Worm (Caenorhabditis elegans): ENCODE measurements around the gene F35C11.7.
A peak's percentile ranks its signal among the peaks of the same experiment; 100 is the strongest.

Gene F35C11.7

DNA sequence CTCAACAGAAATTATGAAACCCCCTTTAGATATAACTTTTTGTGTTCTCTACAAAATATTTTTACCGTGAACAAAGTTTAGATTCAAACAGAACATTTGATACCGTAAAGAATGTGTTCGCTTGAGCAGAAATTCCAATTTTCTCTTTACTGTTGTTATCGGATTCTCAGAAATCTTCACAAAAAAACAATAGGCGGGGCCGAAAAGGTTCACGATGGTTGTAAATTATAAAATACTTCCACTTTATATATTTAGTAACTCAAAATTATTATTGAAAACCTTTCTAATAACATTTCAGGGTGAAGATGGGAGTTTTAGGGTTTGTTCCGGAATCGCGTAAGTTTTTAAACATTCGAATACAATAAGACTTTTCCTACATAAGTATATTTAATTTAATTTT lies 18.0 kb upstream of the F35C11.7 start, which contains the start of gene nlp-5:
Gene nlp-5, plus strand, starts transcription at position 301 of the 400 bp plus-strand sequence.
- no peak for TF ChIP-seq ztf-1 (GFP tag; conservative IDR thresholded peaks at IDR 0.05)

DNA sequence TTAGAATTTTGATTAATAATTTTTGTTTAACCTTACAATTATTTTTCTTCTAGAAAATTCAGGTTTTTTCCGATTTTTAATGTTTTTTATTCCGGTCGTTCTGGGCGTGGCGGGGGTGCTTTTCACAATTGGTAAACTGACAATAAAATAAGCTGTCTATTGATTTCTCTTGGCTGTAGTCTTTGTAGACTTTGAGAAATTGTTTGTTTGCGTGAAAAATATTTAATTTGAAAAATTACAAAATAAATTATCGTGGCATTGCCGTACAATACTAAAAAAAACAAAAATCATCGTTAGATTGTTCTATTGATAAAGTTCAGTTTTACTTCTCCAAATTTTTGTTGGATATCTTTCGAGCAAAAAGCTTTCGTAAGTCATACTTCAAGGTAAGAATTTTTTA lies 9.6 kb upstream of the F35C11.7 start, which contains the start of gene F35C11.3:
Gene F35C11.3, plus strand, starts transcription at position 301 of the 400 bp plus-strand sequence.
- no peak for TF ChIP-seq lin-39 (tag; optimal IDR thresholded peaks at IDR 0.05)
- no peak for TF ChIP-seq aly-2 (tag; optimal IDR thresholded peaks at IDR 0.05)
- TF ChIP-seq nhr-25 (tag; optimal IDR thresholded peaks at IDR 0.05): no peak
- TF ChIP-seq alr-1 (tag; optimal IDR thresholded peaks at IDR 0.05): no peak
- no peak for TF ChIP-seq R02D3.7 (tag; optimal IDR thresholded peaks at IDR 0.05)
- no peak for TF ChIP-seq ztf-4 (tag; optimal IDR thresholded peaks at IDR 0.05)
- no peak for TF ChIP-seq nhr-23 (tag; optimal IDR thresholded peaks at IDR 0.05)
- TF ChIP-seq crh-2 (tag; optimal IDR thresholded peaks at IDR 0.05): no peak
- no peak for TF ChIP-seq nhr-11 (tag; optimal IDR thresholded peaks at IDR 0.05)
- no peak for TF ChIP-seq gmeb-1 (tag; optimal IDR thresholded peaks at IDR 0.05)
- no peak for TF ChIP-seq blmp-1 (tag; optimal IDR thresholded peaks at IDR 0.05; ENCODE audit: insufficient read depth)
- TF ChIP-seq snpc-4 (tag; optimal IDR thresholded peaks at IDR 0.05): no peak
- no peak for TF ChIP-seq fos-1 (tag; optimal IDR thresholded peaks at IDR 0.05)
- TF ChIP-seq sem-4 (tag; optimal IDR thresholded peaks at IDR 0.05): no peak
- no peak for TF ChIP-seq Y55F3AM.14 (GFP tag; optimal IDR thresholded peaks at IDR 0.05)
- TF ChIP-seq lin-11 (tag; optimal IDR thresholded peaks at IDR 0.05): no peak
- no peak for TF ChIP-seq zag-1 (tag; optimal IDR thresholded peaks at IDR 0.05)
- no peak for TF ChIP-seq peb-1 (tag; optimal IDR thresholded peaks at IDR 0.05)

DNA sequence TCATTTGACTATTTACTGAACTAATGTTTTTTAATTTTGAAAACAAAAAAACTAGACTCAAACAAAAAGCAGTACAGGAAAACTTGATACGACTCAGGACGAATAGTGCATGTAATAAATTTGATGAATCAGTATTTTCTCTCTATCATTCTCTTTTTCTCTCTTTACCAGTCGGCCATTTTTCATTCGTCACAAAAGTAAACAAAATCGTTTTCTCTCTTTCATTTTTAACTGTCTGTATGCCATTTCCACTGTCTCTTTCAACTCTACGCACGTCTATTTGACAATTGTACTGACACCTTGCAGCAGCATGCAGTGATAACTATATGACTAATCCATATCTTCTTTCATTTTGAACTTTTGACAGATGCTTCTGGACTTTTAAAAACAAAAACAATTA lies 7.4 kb upstream of the F35C11.7 start, which contains the start of the genes F35C11.2 and F35C11.4:
Gene F35C11.2, minus strand, starts transcription at position 90 of the 400 bp plus-strand sequence.
Gene F35C11.4, plus strand, starts transcription at position 260 of the 400 bp plus-strand sequence.
- TF ChIP-seq sma-3 (GFP tag; optimal IDR thresholded peaks at IDR 0.05) (peak; percentile 31), ama-1 (optimal IDR thresholded peaks at IDR 0.05) (no peak), gmeb-1 (tag; optimal IDR thresholded peaks at IDR 0.05) (peak; percentile 37), R02D3.7 (tag; optimal IDR thresholded peaks at IDR 0.05) (no peak), fos-1 (tag; optimal IDR thresholded peaks at IDR 0.05) (peak; percentile 98), nhr-11 (tag; optimal IDR thresholded peaks at IDR 0.05) (no peak), nhr-129 (tag; optimal IDR thresholded peaks at IDR 0.05) (peak; percentile 2)

DNA sequence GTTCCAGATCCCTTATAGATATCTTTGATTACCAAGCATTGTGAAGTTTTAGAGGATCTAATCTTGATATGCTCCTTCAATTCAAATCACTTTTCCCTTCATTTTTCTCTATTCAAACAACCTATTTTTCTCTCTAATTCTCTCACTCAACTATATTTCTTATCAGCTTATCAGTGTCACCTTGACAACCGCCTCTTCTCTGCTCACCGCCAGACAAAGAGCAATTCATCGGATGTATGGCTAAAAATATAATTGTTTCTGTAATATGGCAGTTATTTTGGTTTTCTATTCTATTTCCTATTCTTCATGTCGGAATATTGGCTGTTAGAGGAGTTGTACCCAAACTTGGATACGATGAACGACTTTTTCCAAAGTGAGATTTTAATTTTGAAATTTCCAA lies 6.4 kb upstream of the F35C11.7 start:
- TF ChIP-seq egl-27 (tag; optimal IDR thresholded peaks at IDR 0.05) (no peak), fos-1 (tag; optimal IDR thresholded peaks at IDR 0.05) (peak; percentile 20), sma-3 (GFP tag; optimal IDR thresholded peaks at IDR 0.05) (no peak)

DNA sequence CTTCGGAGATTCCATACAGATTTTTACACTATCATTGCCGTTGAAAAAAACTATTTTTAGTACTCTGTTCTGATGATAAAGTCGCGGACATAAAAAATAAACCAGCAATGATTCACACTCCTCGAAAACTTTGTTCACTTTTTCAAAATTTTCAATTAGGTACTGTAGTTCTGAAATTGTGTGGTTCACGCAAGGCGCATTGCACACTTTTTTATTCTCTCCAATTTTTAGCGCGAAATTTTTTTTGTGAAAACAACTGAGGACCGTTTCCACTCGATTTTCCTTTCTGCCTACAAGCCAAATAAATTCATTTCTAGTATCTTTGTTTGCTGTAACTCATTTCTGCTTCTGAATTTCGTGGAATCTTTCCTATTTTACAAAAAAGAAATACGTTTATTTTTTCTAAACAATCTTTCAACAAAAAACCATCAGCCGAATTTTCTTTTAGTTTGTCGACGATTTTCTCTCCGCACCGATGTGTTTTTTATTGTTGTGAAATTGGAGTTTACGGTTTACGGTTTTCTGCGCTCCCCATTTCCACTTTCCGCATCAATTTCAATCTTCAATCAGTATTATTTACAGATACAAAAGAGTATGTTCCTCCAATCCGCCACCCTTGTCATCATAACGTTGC lies 2.8 kb upstream of the F35C11.7 start, which contains the start of gene F35C11.5:
Gene F35C11.5, plus strand, starts transcription at position 584 of the 634 bp plus-strand sequence.
- no peak for TF ChIP-seq zag-1 (tag; optimal IDR thresholded peaks at IDR 0.05)
- TF ChIP-seq unc-62 (GFP tag; optimal IDR thresholded peaks at IDR 0.05): no peak
- TF ChIP-seq aly-2 (tag; optimal IDR thresholded peaks at IDR 0.05): no peak
- no peak for TF ChIP-seq nhr-6 (tag; optimal IDR thresholded peaks at IDR 0.05)
- TF ChIP-seq nhr-77 (tag; optimal IDR thresholded peaks at IDR 0.05): no peak
- no peak for TF ChIP-seq nhr-237 (tag; optimal IDR thresholded peaks at IDR 0.05)
- TF ChIP-seq nhr-25 (tag; optimal IDR thresholded peaks at IDR 0.05): no peak
- TF ChIP-seq nhr-12 (tag; optimal IDR thresholded peaks at IDR 0.05): no peak
- TF ChIP-seq nhr-11 (tag; optimal IDR thresholded peaks at IDR 0.05): no peak
- no peak for TF ChIP-seq nhr-129 (tag; optimal IDR thresholded peaks at IDR 0.05)
- TF ChIP-seq fos-1 (tag; optimal IDR thresholded peaks at IDR 0.05): no peak
- TF ChIP-seq ZK546.5 (tag; optimal IDR thresholded peaks at IDR 0.05): no peak
- TF ChIP-seq nhr-21 (tag; optimal IDR thresholded peaks at IDR 0.05): no peak
- no peak for TF ChIP-seq lin-13 (GFP tag; optimal IDR thresholded peaks at IDR 0.05)
- no peak for TF ChIP-seq Y55F3AM.14 (GFP tag; optimal IDR thresholded peaks at IDR 0.05)
- TF ChIP-seq blmp-1 (tag; optimal IDR thresholded peaks at IDR 0.05; ENCODE audit: insufficient read depth): no peak

DNA sequence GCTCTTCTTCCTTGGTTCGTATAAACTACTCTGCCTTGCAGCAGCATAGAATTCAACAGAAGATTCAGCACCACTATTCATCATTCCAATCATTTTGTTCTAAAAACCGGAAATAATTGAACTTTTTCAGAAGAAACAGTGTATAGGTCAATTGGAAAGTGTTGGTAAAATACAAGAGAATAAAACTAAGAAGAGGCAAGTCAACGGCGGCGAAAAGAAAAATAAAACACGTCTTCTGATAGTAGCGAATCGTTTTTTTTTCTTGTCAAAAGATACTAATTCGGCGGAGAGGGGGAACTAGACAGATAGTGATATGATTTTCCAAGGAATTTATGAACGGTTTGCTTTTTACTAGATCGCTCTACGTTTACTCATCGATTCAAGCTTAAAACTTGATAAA lies 2.9 kb downstream of the F35C11.7 start, which contains the start of gene F35C11.6:
Gene F35C11.6, minus strand, starts transcription at position 101 of the 400 bp plus-strand sequence.
- no peak for TF ChIP-seq lin-13 (GFP tag; optimal IDR thresholded peaks at IDR 0.05)
- no peak for TF ChIP-seq nhr-21 (tag; optimal IDR thresholded peaks at IDR 0.05)
- no peak for TF ChIP-seq aly-2 (tag; optimal IDR thresholded peaks at IDR 0.05)
- TF ChIP-seq unc-62 (GFP tag; optimal IDR thresholded peaks at IDR 0.05): no peak
- TF ChIP-seq ztf-1 (GFP tag; conservative IDR thresholded peaks at IDR 0.05): no peak
- TF ChIP-seq peb-1 (tag; optimal IDR thresholded peaks at IDR 0.05): no peak
- TF ChIP-seq alr-1 (tag; optimal IDR thresholded peaks at IDR 0.05): no peak
- no peak for TF ChIP-seq unc-55 (GFP tag; optimal IDR thresholded peaks at IDR 0.05)

All from whole organism, L2 larva.